Worm (Caenorhabditis elegans) whole organism, L2 larva: ENCODE results near the gene srh-245.

Source experiments
- R02D3.7 ChIP-seq: fragments of 150-350 bp; optimal IDR thresholded peaks from 2 replicates; lab custom pipeline; 2014; ENCODE audit warnings: missing biosample characterization, missing genetic modification characterization
- ama-1 ChIP-seq: fragments of 150-350 bp; optimal IDR thresholded peaks from 2 replicates; lab custom pipeline; 2018; ENCODE audit warnings: inconsistent platforms
- ceh-82 ChIP-seq: fragments of 150-350 bp; optimal IDR thresholded peaks from 2 replicates; lab custom pipeline; 2014; ENCODE audit warnings: missing biosample characterization, missing genetic modification characterization
- elt-1 ChIP-seq: fragments of 150-350 bp; optimal IDR thresholded peaks from 2 replicates; lab custom pipeline; 2014; ENCODE audit warnings: missing biosample characterization, missing genetic modification characterization
- nhr-11 ChIP-seq: fragments of 150-350 bp; optimal IDR thresholded peaks from 2 replicates; lab custom pipeline; 2014; ENCODE audit warnings: missing biosample characterization, missing genetic modification characterization
- nhr-12 ChIP-seq: fragments of 150-350 bp; optimal IDR thresholded peaks from 2 replicates; lab custom pipeline; 2014; ENCODE audit warnings: missing biosample characterization, missing genetic modification characterization
- nhr-23 ChIP-seq: fragments of 150-350 bp; optimal IDR thresholded peaks from 2 replicates; lab custom pipeline; 2014; ENCODE audit warnings: missing biosample characterization, missing genetic modification reagents, missing genetic modification characterization
- nhr-237 ChIP-seq: fragments of 150-350 bp; optimal IDR thresholded peaks from 2 replicates; lab custom pipeline; 2014; ENCODE audit warnings: missing biosample characterization, missing genetic modification characterization
- zag-1 ChIP-seq: fragments of 150-350 bp; optimal IDR thresholded peaks from 2 replicates; lab custom pipeline; 2014; ENCODE audit warnings: missing biosample characterization, missing genetic modification characterization

DNA sequence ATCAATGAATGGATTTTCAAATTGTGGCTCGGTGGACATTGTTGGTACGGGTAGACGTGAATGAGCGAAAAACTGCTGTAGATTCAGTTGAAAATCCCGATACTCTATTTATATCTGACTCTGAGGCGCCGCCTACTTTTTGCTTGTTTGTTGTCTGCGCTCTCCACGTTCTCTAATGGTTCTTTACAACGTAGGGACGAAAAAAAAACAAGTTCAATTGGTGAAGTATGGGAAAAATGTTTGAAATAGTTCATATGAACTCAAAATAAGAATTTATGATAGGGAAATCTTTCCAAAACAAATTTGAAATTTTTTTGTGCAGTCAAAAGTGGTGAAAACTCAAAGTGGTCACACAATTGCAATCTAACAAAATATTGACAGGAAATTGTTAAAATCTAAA lies 20.9 kb downstream of the srh-245 start, which contains the start of gene F48G7.10:
- no peak for TF ChIP-seq R02D3.7 (tag; lab: Kevin White, UChicago)
- no peak for TF ChIP-seq nhr-23 (tag; lab: Kevin White, UChicago)
- no peak for TF ChIP-seq elt-1
- no peak for TF ChIP-seq nhr-11
- no peak for TF ChIP-seq nhr-12 (tag; lab: Kevin White, UChicago)
- no peak for TF ChIP-seq nhr-237 (tag; lab: Kevin White, UChicago)
- no peak for TF ChIP-seq ceh-82 (tag; lab: Kevin White, UChicago)
- TF ChIP-seq ama-1 (lab: Kevin White, UChicago): no peak
- no peak for TF ChIP-seq zag-1
